Fruit fly (Drosophila melanogaster) whole organism, embryonic: Measurements from ENCODE around the gene dpr4.

Source experiments
- BEAF-32 ChIP-seq: fragments of 200-800 bp; sonication (Bioruptor generic); optimal IDR thresholded peaks from 3 replicates; lab custom pipeline; 2017; ENCODE audit warnings: missing biosample characterization, missing genetic modification characterization, mild to moderate bottlenecking, moderate library complexity, missing genetic modification reagents
- CG10431 ChIP-seq: fragments of 200-800 bp; sonication (Bioruptor generic); optimal IDR thresholded peaks from 3 replicates; lab custom pipeline; 2018; ENCODE audit warnings: missing biosample characterization, mild to moderate bottlenecking, missing genetic modification characterization
- CG10654 ChIP-seq: fragments of 200-800 bp; sonication (Bioruptor generic); optimal IDR thresholded peaks from 2 replicates; lab custom pipeline; 2016; ENCODE audit warnings: missing biosample characterization, missing genetic modification characterization
- CG11093 ChIP-seq: fragments of 200-800 bp; sonication (Bioruptor generic); IDR thresholded peaks from 3 replicates; pipeline ENCODE4 v1.3.6; 2022; ENCODE audit warnings: missing biosample characterization, missing genetic modification characterization
- CG11696 ChIP-seq: fragments of 200-800 bp; sonication (Bioruptor generic); IDR thresholded peaks from 2 replicates; pipeline ENCODE4 v1.3.6; 2022; ENCODE audit warnings: missing biosample characterization, missing genetic modification characterization
- CG12219 ChIP-seq: fragments of 200-800 bp; sonication (Bioruptor generic); optimal IDR thresholded peaks from 3 replicates; lab custom pipeline; 2018; ENCODE audit warnings: missing biosample characterization, mild to moderate bottlenecking, missing genetic modification characterization
- CG15514 ChIP-seq: fragments of 200-800 bp; sonication (Bioruptor generic); optimal IDR thresholded peaks from 3 replicates; lab custom pipeline; 2017; ENCODE audit warnings: missing biosample characterization, missing genetic modification characterization, mild to moderate bottlenecking, moderate library complexity, missing genetic modification reagents
- CG1602 ChIP-seq: fragments of 200-800 bp; sonication (Bioruptor generic); optimal IDR thresholded peaks from 3 replicates; lab custom pipeline; 2016; ENCODE audit warnings: missing biosample characterization, missing genetic modification characterization
- CG16813 ChIP-seq: fragments of 200-800 bp; sonication (Bioruptor generic); IDR thresholded peaks from 3 replicates; pipeline ENCODE4 v1.3.6; 2022; ENCODE audit warnings: missing biosample characterization, missing genetic modification characterization; ENCODE audit not compliant: partially characterized antibody
- CG16815 ChIP-seq: fragments of 200-800 bp; sonication (Bioruptor generic); optimal IDR thresholded peaks from 3 replicates; lab custom pipeline; 2017; ENCODE audit warnings: missing biosample characterization, mild to moderate bottlenecking, missing genetic modification characterization
- CG17802 ChIP-seq: fragments of 200-800 bp; sonication (Bioruptor generic); optimal IDR thresholded peaks from 2 replicates; lab custom pipeline; 2018; ENCODE audit warnings: missing biosample characterization, mild to moderate bottlenecking, missing genetic modification characterization, moderate library complexity
- CG2889 ChIP-seq: fragments of 200-800 bp; sonication (Bioruptor generic); IDR thresholded peaks from 3 replicates; pipeline ENCODE4 v1.3.6; 2022; ENCODE audit warnings: missing biosample characterization, missing genetic modification characterization
- CG31388 ChIP-seq: fragments of 200-800 bp; sonication (Bioruptor generic); optimal IDR thresholded peaks from 2 replicates; lab custom pipeline; 2016; ENCODE audit warnings: missing biosample characterization, missing genetic modification characterization
- CG33213 ChIP-seq: fragments of 200-800 bp; sonication (Bioruptor generic); optimal IDR thresholded peaks from 3 replicates; lab custom pipeline; 2016; ENCODE audit warnings: missing biosample characterization, missing genetic modification characterization
- CG33557 ChIP-seq: fragments of 200-800 bp; sonication (Bioruptor generic); optimal IDR thresholded peaks from 2 replicates; lab custom pipeline; 2019; ENCODE audit warnings: missing biosample characterization, mild to moderate bottlenecking, missing genetic modification characterization, moderate library complexity
- CG3407 ChIP-seq: fragments of 200-800 bp; sonication (Bioruptor generic); optimal IDR thresholded peaks from 2 replicates; lab custom pipeline; 2018; ENCODE audit warnings: missing biosample characterization, mild to moderate bottlenecking, missing genetic modification characterization
- CG34224 ChIP-seq: fragments of 200-800 bp; sonication (Bioruptor generic); IDR thresholded peaks from 3 replicates; pipeline ENCODE4 v1.3.6; 2022; ENCODE audit warnings: missing biosample characterization, missing genetic modification characterization; ENCODE audit not compliant: partially characterized antibody
- CG4820 ChIP-seq: fragments of 200-800 bp; sonication (Bioruptor generic); optimal IDR thresholded peaks from 3 replicates; lab custom pipeline; 2016; ENCODE audit warnings: missing biosample characterization, missing genetic modification characterization
- CG4854 ChIP-seq: fragments of 200-800 bp; sonication (Bioruptor generic); optimal IDR thresholded peaks from 2 replicates; lab custom pipeline; 2016; ENCODE audit warnings: missing biosample characterization, missing genetic modification characterization, inconsistent platforms
- CG9727 ChIP-seq: fragments of 200-800 bp; sonication (Bioruptor generic); optimal IDR thresholded peaks from 3 replicates; lab custom pipeline; 2017; ENCODE audit warnings: missing biosample characterization, mild to moderate bottlenecking, missing genetic modification characterization
- CG9817 ChIP-seq: fragments of 200-800 bp; sonication (Bioruptor generic); optimal IDR thresholded peaks from 2 replicates; lab custom pipeline; 2018; ENCODE audit warnings: missing biosample characterization, mild to moderate bottlenecking, missing genetic modification characterization, moderate library complexity
- CG9932 ChIP-seq: fragments of 200-800 bp; sonication (Bioruptor generic); IDR thresholded peaks from 2 replicates; pipeline ENCODE4 v1.3.6; 2022; ENCODE audit warnings: missing biosample characterization, missing genetic modification characterization
- CTCF ChIP-seq: fragments of 200-800 bp; sonication (Bioruptor generic); optimal IDR thresholded peaks from 2 replicates; lab custom pipeline; 2017; ENCODE audit warnings: missing biosample characterization, mild to moderate bottlenecking, missing genetic modification characterization, moderate library complexity
- Camta ChIP-seq: fragments of 200-800 bp; sonication (Bioruptor generic); optimal IDR thresholded peaks from 2 replicates; lab custom pipeline; 2016; ENCODE audit warnings: missing biosample characterization, missing genetic modification characterization
- Deaf1 ChIP-seq: fragments of 200-800 bp; optimal IDR thresholded peaks from 3 replicates; lab custom pipeline; 2019; ENCODE audit warnings: missing biosample characterization, mild to moderate bottlenecking, missing genetic modification characterization, moderate library complexity
- Dip3 ChIP-seq: fragments of 200-800 bp; sonication (Bioruptor generic); optimal IDR thresholded peaks from 3 replicates; lab custom pipeline; 2016; ENCODE audit warnings: missing biosample characterization, missing genetic modification characterization
- Dll ChIP-seq: fragments of 200-800 bp; sonication (Bioruptor generic); IDR thresholded peaks from 4 replicates; pipeline ENCODE4 v1.3.6; 2022; ENCODE audit warnings: missing biosample characterization, missing genetic modification characterization; ENCODE audit not compliant: partially characterized antibody
- Doc3 ChIP-seq: fragments of 200-800 bp; sonication (Bioruptor generic); IDR thresholded peaks from 3 replicates; pipeline ENCODE4 v1.3.6; 2022; ENCODE audit warnings: missing biosample characterization, missing genetic modification characterization; ENCODE audit not compliant: partially characterized antibody
- E2f2 ChIP-seq: fragments of 200-800 bp; sonication (Bioruptor generic); IDR thresholded peaks from 2 replicates; pipeline ENCODE4 v1.3.6; 2022; ENCODE audit warnings: missing biosample characterization, missing genetic modification characterization
- ERR ChIP-seq: fragments of 200-800 bp; sonication (Bioruptor generic); optimal IDR thresholded peaks from 2 replicates; lab custom pipeline; 2016; ENCODE audit warnings: missing biosample characterization, missing genetic modification characterization
- Ets97D ChIP-seq: fragments of 200-800 bp; sonication (Bioruptor generic); optimal IDR thresholded peaks from 3 replicates; lab custom pipeline; 2016; ENCODE audit warnings: missing biosample characterization, missing genetic modification characterization
- Fer2 ChIP-seq: fragments of 200-800 bp; sonication (Bioruptor generic); optimal IDR thresholded peaks from 2 replicates; lab custom pipeline; 2018; ENCODE audit warnings: missing biosample characterization, mild to moderate bottlenecking, missing genetic modification characterization, moderate library complexity
- Mad ChIP-seq: fragments of 200-800 bp; sonication (Bioruptor generic); optimal IDR thresholded peaks from 2 replicates; lab custom pipeline; 2016; ENCODE audit warnings: missing biosample characterization, missing genetic modification characterization
- NFAT ChIP-seq: fragments of 200-800 bp; sonication (Bioruptor generic); IDR thresholded peaks from 2 replicates; pipeline ENCODE4 v1.3.6; 2022; ENCODE audit warnings: missing biosample characterization, missing genetic modification characterization
- NfI ChIP-seq: fragments of 200-800 bp; sonication (Bioruptor generic); optimal IDR thresholded peaks from 3 replicates; lab custom pipeline; 2018; ENCODE audit warnings: missing biosample characterization, mild to moderate bottlenecking, missing genetic modification characterization, moderate library complexity
- Ptx1 ChIP-seq: fragments of 200-800 bp; sonication (Bioruptor generic); IDR thresholded peaks from 2 replicates; pipeline ENCODE4 v1.3.6; 2022; ENCODE audit warnings: missing biosample characterization, missing genetic modification characterization
- Rfx ChIP-seq: fragments of 200-800 bp; sonication (Bioruptor generic); IDR thresholded peaks from 2 replicates; pipeline ENCODE4 v1.3.6; 2022; ENCODE audit warnings: missing biosample characterization, missing genetic modification characterization
- Side ChIP-seq: fragments of 200-800 bp; sonication (Bioruptor generic); optimal IDR thresholded peaks from 2 replicates; lab custom pipeline; 2016; ENCODE audit warnings: missing biosample characterization, missing genetic modification characterization
- bsh ChIP-seq, 2 experiments: fragments of 200-800 bp; sonication (Bioruptor generic); optimal IDR thresholded peaks; 2 replicates each; lab custom pipeline; 2017 to 2018; ENCODE audit warnings: mild to moderate bottlenecking in 2 of 2, missing biosample characterization in 2 of 2, missing genetic modification characterization in 2 of 2, moderate library complexity in 1 of 2
- chif ChIP-seq, 2 experiments: fragments of 200-800 bp; sonication (Bioruptor generic); optimal IDR thresholded peaks; 3 replicates each; lab custom pipeline; 2016; ENCODE audit warnings: missing biosample characterization in 2 of 2, missing genetic modification characterization in 2 of 2
- chm ChIP-seq: fragments of 200-800 bp; sonication (Bioruptor generic); IDR thresholded peaks from 2 replicates; pipeline ENCODE4 v1.3.6; 2022; ENCODE audit warnings: missing biosample characterization, missing genetic modification characterization
- crc ChIP-seq: fragments of 200-800 bp; sonication (Bioruptor generic); optimal IDR thresholded peaks from 2 replicates; lab custom pipeline; 2016; ENCODE audit warnings: missing biosample characterization, missing genetic modification characterization
- dati ChIP-seq: fragments of 200-800 bp; sonication (Bioruptor generic); IDR thresholded peaks from 2 replicates; pipeline ENCODE4 v1.3.6; 2022; ENCODE audit warnings: missing biosample characterization, missing genetic modification characterization
- eve ChIP-seq, 2 experiments: fragments of >200 bp; optimal IDR thresholded peaks; 2 replicates each; lab custom pipeline; 2017; ENCODE audit warnings: missing biosample characterization in 2 of 2, missing genetic modification characterization in 2 of 2
- gce ChIP-seq: fragments of 200-800 bp; sonication (Bioruptor generic); IDR thresholded peaks from 3 replicates; pipeline ENCODE4 v1.3.6; 2022; ENCODE audit warnings: missing biosample characterization, missing genetic modification characterization
- gro ChIP-seq: fragments of 200-800 bp; sonication (Bioruptor generic); optimal IDR thresholded peaks from 2 replicates; lab custom pipeline; 2016; ENCODE audit warnings: missing biosample characterization, missing genetic modification characterization
- h ChIP-seq: fragments of >200 bp; optimal IDR thresholded peaks from 2 replicates; lab custom pipeline; 2017
- hkb ChIP-seq, 2 experiments: fragments of 200-800 bp in 1 of 2; fragments of >200 bp in 1 of 2; sonication (Bioruptor generic) in 1 of 2; IDR thresholded peaks in 1 of 2; optimal IDR thresholded peaks in 1 of 2; 2 replicates each; pipeline versions ENCODE4 v1.3.6 to Lab custom; 2017 to 2022; ENCODE audit warnings: missing biosample characterization in 1 of 2, missing genetic modification characterization in 1 of 2
- jumu ChIP-seq: fragments of 200-800 bp; sonication (Bioruptor generic); optimal IDR thresholded peaks from 3 replicates; lab custom pipeline; 2016; ENCODE audit warnings: missing biosample characterization, missing genetic modification characterization
- kay ChIP-seq: fragments of 200-800 bp; sonication (Bioruptor generic); optimal IDR thresholded peaks from 2 replicates; lab custom pipeline; 2016; ENCODE audit warnings: missing biosample characterization, missing genetic modification characterization
- lilli ChIP-seq: fragments of 200-800 bp; sonication (Bioruptor generic); optimal IDR thresholded peaks from 3 replicates; lab custom pipeline; 2016; ENCODE audit warnings: missing biosample characterization, missing genetic modification characterization
- tgo ChIP-seq: fragments of 200-800 bp; sonication (Bioruptor generic); IDR thresholded peaks from 3 replicates; pipeline ENCODE4 v1.3.6; 2022; ENCODE audit warnings: missing biosample characterization, missing genetic modification characterization

The dpr4 gene

dm6 chr3R:11582253-11582589 is 39.5 kb upstream of the dpr4 start (continued):
- no peak for TF ChIP-seq CG33557 (GFP tag; lab: Kevin White, UChicago)
- TF ChIP-seq CG4854 = no peak
- peak; percentile 40 for TF ChIP-seq E2f2 (GFP tag; lab: Robert Waterston, UW)
- TF ChIP-seq CG2889 (GFP tag; lab: Robert Waterston, UW) = peak; percentile 60; the same call in 1 of the 3 replicates
- TF ChIP-seq NfI = peak; percentile 76
- TF ChIP-seq Ptx1 (GFP tag; lab: Robert Waterston, UW) = peak; percentile 87
- peak; percentile 66; the same call in 1 of the 3 replicates for TF ChIP-seq gce (GFP tag; lab: Robert Waterston, UW)
- peak; percentile 26 for TF ChIP-seq CG1602 (GFP tag; lab: Kevin White, UChicago)
- peak; percentile 59 for TF ChIP-seq Side (GFP tag; lab: Kevin White, UChicago)
- TF ChIP-seq lilli (GFP tag; lab: Kevin White, UChicago) = peak; percentile 72
- TF ChIP-seq kay (GFP tag; lab: Kevin White, UChicago) = no peak
- TF ChIP-seq tgo (GFP tag; lab: Robert Waterston, UW) = peak; percentile 84
- TF ChIP-seq Doc3 (GFP tag; lab: Robert Waterston, UW) = no peak
- no peak for TF ChIP-seq gro (GFP tag; lab: Kevin White, UChicago)
- TF ChIP-seq eve (GFP tag; optimal IDR thresholded peaks at IDR 0.05; lab: Kevin White, UChicago) = no peak
- no peak for TF ChIP-seq CG3407 (GFP tag; lab: Kevin White, UChicago)
- TF ChIP-seq ERR (GFP tag; lab: Kevin White, UChicago) = peak; percentile 16
- TF ChIP-seq crc (GFP tag; lab: Kevin White, UChicago) = peak; percentile 23
- TF ChIP-seq Rfx (GFP tag; lab: Robert Waterston, UW) = peak; percentile 76
- TF ChIP-seq jumu (GFP tag; lab: Kevin White, UChicago) = peak; percentile 47
- TF ChIP-seq NFAT = no peak
- TF ChIP-seq h (lab: Kevin White, UChicago) = no peak
- TF ChIP-seq Ets97D = peak; percentile 20
- TF ChIP-seq CG16813 (GFP tag; lab: Robert Waterston, UW) = no peak
- TF ChIP-seq CG9932 (GFP tag; lab: Robert Waterston, UW) = no peak
- peak; percentile 41 for TF ChIP-seq CG4820 (GFP tag; lab: Kevin White, UChicago)
- TF ChIP-seq chm = peak; percentile 62; the same call in 1 of the 2 replicates
- TF ChIP-seq dati = peak; percentile 73
- TF ChIP-seq CG16815 = peak; percentile 31
- peak; percentile 57 for TF ChIP-seq CG33213
- no peak for TF ChIP-seq hkb (optimal IDR thresholded peaks at IDR 0.05; lab: Kevin White, UChicago)
- peak; percentile 80 for TF ChIP-seq hkb (GFP tag; IDR thresholded peaks at IDR 0.05; lab: Robert Waterston, UW)
- TF ChIP-seq chif (GFP tag; optimal IDR thresholded peaks at IDR 0.05; lab: Kevin White, UChicago) = peak; percentile 51 to 59
- peak; percentile 63 for TF ChIP-seq CG12219 (GFP tag; lab: Kevin White, UChicago)
- TF ChIP-seq CG31388 (GFP tag; lab: Kevin White, UChicago) = peak; percentile 24
- no peak for TF ChIP-seq CG34224 (GFP tag; lab: Robert Waterston, UW)
- TF ChIP-seq Deaf1 (tag; lab: Kevin White, UChicago) = no peak
- no peak for TF ChIP-seq CG10431
- TF ChIP-seq Mad (GFP tag; lab: Kevin White, UChicago) = peak; percentile 39
- no peak for TF ChIP-seq CTCF (GFP tag; lab: Kevin White, UChicago)
- peak; percentile 63; the same call in 1 of the 2 replicates for TF ChIP-seq CG11696
- peak; percentile 35 for TF ChIP-seq Dip3
- TF ChIP-seq Camta (GFP tag; lab: Kevin White, UChicago) = peak; percentile 30
- TF ChIP-seq CG9727 (GFP tag; lab: Kevin White, UChicago) = peak; percentile 55
- TF ChIP-seq CG10654 = peak; percentile 14
- TF ChIP-seq Fer2 (tag; lab: Kevin White, UChicago) = no peak
- TF ChIP-seq CG15514 = peak; percentile 55
- peak; percentile 31 for TF ChIP-seq CG9817
- TF ChIP-seq bsh (GFP tag; optimal IDR thresholded peaks at IDR 0.05; lab: Kevin White, UChicago) = peak; percentile 73 to 77
- peak; percentile 56; the same call in 1 of the 3 replicates for TF ChIP-seq CG11093 (GFP tag; lab: Robert Waterston, UW)
- TF ChIP-seq Dll = no peak
- TF ChIP-seq BEAF-32 (GFP tag; lab: Kevin White, UChicago) = no peak
- peak; percentile 61 for TF ChIP-seq CG17802 (tag; lab: Kevin White, UChicago)
